Worm (Caenorhabditis elegans) whole organism, early embryonic: Measurements from ENCODE around the gene Y37H2A.18.

Experiments
- ama-1 ChIP-seq: fragments of 150-350 bp; optimal IDR thresholded peaks from 2 replicates; lab custom pipeline; 2014
- ceh-13 ChIP-seq: fragments of 200-800 bp; sonication (Bioruptor generic); optimal IDR thresholded peaks from 2 replicates; lab custom pipeline; 2018; ENCODE audit warnings: mild to moderate bottlenecking, missing genetic modification characterization, missing compliant biosample characterization
- ceh-36 ChIP-seq: sonication (generic microtip); optimal IDR thresholded peaks from 2 replicates; lab custom pipeline; 2016; ENCODE audit warnings: missing genetic modification characterization, inconsistent platforms, missing compliant biosample characterization
- ets-7 ChIP-seq: sonication (generic microtip); optimal IDR thresholded peaks from 2 replicates; lab custom pipeline; 2016; ENCODE audit warnings: missing genotype, missing genetic modification characterization, missing compliant biosample characterization
- hmbx-1 ChIP-seq: sonication (generic microtip); optimal IDR thresholded peaks from 2 replicates; lab custom pipeline; 2016; ENCODE audit warnings: mild to moderate bottlenecking, missing genetic modification characterization, missing compliant biosample characterization

- TF ChIP-seq hmbx-1 (no peak), ceh-13 (no peak), ama-1 (no peak), ets-7 (no peak), ceh-36 (tag; lab: Kevin White, UChicago) (no peak)
These were observed 4.5 kb downstream of the Y37H2A.18 start for ce11 chrV:18128545-18128944.
